Worm (Caenorhabditis elegans) whole organism, young adult: ENCODE data around the gene clec-180.
A peak's percentile ranks its signal among the peaks of the same experiment; 100 is the strongest.

Experiments used
- D2030.7 ChIP-seq: fragments of 200-800 bp; sonication (Bioruptor generic); IDR thresholded peaks from 2 replicates; pipeline ENCODE4 v1.3.6; 2022; ENCODE audit warnings: missing genetic modification reagents, missing genetic modification characterization, missing compliant biosample characterization
- F10E7.11 ChIP-seq: sonication (generic microtip); optimal IDR thresholded peaks from 2 replicates; lab custom pipeline; 2017; ENCODE audit warnings: mild to moderate bottlenecking, missing genetic modification characterization, moderate library complexity, missing compliant biosample characterization
- F22D6.2 ChIP-seq: sonication (generic microtip); optimal IDR thresholded peaks from 2 replicates; lab custom pipeline; 2016; ENCODE audit warnings: mild to moderate bottlenecking, missing genetic modification characterization, missing compliant biosample characterization
- F23B12.7 ChIP-seq: sonication (generic microtip); optimal IDR thresholded peaks from 2 replicates; lab custom pipeline; 2017; ENCODE audit warnings: missing genetic modification characterization, mild to moderate bottlenecking, missing compliant biosample characterization, antibody characterized with exemption, moderate library complexity; ENCODE audit not compliant: insufficient read depth
- F37B4.10 ChIP-seq: fragments of 200-800 bp; sonication (Bioruptor generic); IDR thresholded peaks from 2 replicates; pipeline ENCODE4 v1.3.6; 2022; ENCODE audit warnings: missing genetic modification characterization, missing compliant biosample characterization
- F52B5.7 ChIP-seq: sonication (generic microtip); optimal IDR thresholded peaks from 2 replicates; lab custom pipeline; 2016; ENCODE audit warnings: mild to moderate bottlenecking, missing genetic modification characterization, missing compliant biosample characterization
- F57A8.1 ChIP-seq: fragments of 200-800 bp; sonication (Bioruptor generic); optimal IDR thresholded peaks from 2 replicates; lab custom pipeline; 2018; ENCODE audit warnings: mild to moderate bottlenecking, missing genetic modification characterization, moderate library complexity, missing compliant biosample characterization
- F57C9.4 ChIP-seq: sonication (generic microtip); optimal IDR thresholded peaks from 2 replicates; lab custom pipeline; 2017; ENCODE audit warnings: mild to moderate bottlenecking, missing genetic modification characterization, missing compliant biosample characterization
- T07F8.4 ChIP-seq: sonication (generic microtip); optimal IDR thresholded peaks from 2 replicates; lab custom pipeline; 2016; ENCODE audit warnings: mild to moderate bottlenecking, missing genetic modification characterization, moderate library complexity, missing compliant biosample characterization
- T26A5.8 ChIP-seq: sonication (generic microtip); optimal IDR thresholded peaks from 2 replicates; lab custom pipeline; 2016; ENCODE audit warnings: missing genetic modification characterization, missing compliant biosample characterization
- Y53F4B.3 ChIP-seq: fragments of 200-800 bp; sonication (Bioruptor generic); IDR thresholded peaks from 2 replicates; pipeline ENCODE4 v1.3.6; 2022; ENCODE audit warnings: missing genetic modification reagents, missing genetic modification characterization, missing compliant biosample characterization
- Y79H2A.3 ChIP-seq: fragments of 200-800 bp; sonication (Bioruptor generic); conservative IDR thresholded peaks from 2 replicates; pipeline ENCODE4 v1.3.6; 2022; ENCODE audit warnings: missing genetic modification reagents, missing genetic modification characterization, missing compliant biosample characterization
- ama-1 ChIP-seq, 3 experiments: fragments of 150-350 bp in 1 of 3; sonication (generic microtip) in 2 of 3; optimal IDR thresholded peaks; 2 replicates each; lab custom pipeline; 2014 to 2018; ENCODE audit warnings: missing biosample characterization in 2 of 3, missing genetic modification characterization in 2 of 3, missing genetic modification reagents in 2 of 3
- aptf-2 ChIP-seq: fragments of 200-800 bp; sonication (Bioruptor generic); conservative IDR thresholded peaks from 2 replicates; pipeline ENCODE4 v1.3.6; 2022; ENCODE audit warnings: missing genetic modification reagents, missing genetic modification characterization, missing compliant biosample characterization
- aptf-3 ChIP-seq: fragments of 200-800 bp; sonication (Bioruptor generic); IDR thresholded peaks from 2 replicates; pipeline ENCODE4 v1.3.6; 2022; ENCODE audit warnings: missing genetic modification characterization, missing compliant biosample characterization
- atf-7 ChIP-seq: sonication (generic microtip); optimal IDR thresholded peaks from 2 replicates; lab custom pipeline; 2017; ENCODE audit warnings: mild to moderate bottlenecking, missing genetic modification characterization, missing compliant biosample characterization
- attf-5 ChIP-seq: fragments of 200-800 bp; sonication (Bioruptor generic); optimal IDR thresholded peaks from 2 replicates; lab custom pipeline; 2018; ENCODE audit warnings: mild to moderate bottlenecking, missing genetic modification characterization, missing compliant biosample characterization
- bed-1 ChIP-seq: fragments of 200-800 bp; sonication (Bioruptor generic); IDR thresholded peaks from 2 replicates; pipeline ENCODE4 v1.3.6; 2022; ENCODE audit warnings: missing genetic modification reagents, missing genetic modification characterization, missing compliant biosample characterization
- ccch-3 ChIP-seq: fragments of 200-800 bp; sonication (Bioruptor generic); optimal IDR thresholded peaks from 2 replicates; lab custom pipeline; 2018; ENCODE audit warnings: mild to moderate bottlenecking, missing genetic modification characterization, missing compliant biosample characterization
- ceh-58 ChIP-seq: fragments of 200-800 bp; sonication (Bioruptor generic); IDR thresholded peaks from 2 replicates; pipeline ENCODE4 v1.3.6; 2022; ENCODE audit warnings: missing genetic modification characterization, missing compliant biosample characterization
- ceh-79 ChIP-seq: sonication (generic microtip); optimal IDR thresholded peaks from 2 replicates; lab custom pipeline; 2017; ENCODE audit warnings: mild to moderate bottlenecking, missing genetic modification characterization, missing compliant biosample characterization
- egl-18 ChIP-seq: fragments of 200-800 bp; sonication (Bioruptor generic); IDR thresholded peaks from 2 replicates; pipeline ENCODE4 v1.3.6; 2022; ENCODE audit warnings: missing genetic modification reagents, missing genetic modification characterization, missing compliant biosample characterization
- gei-17 ChIP-seq: fragments of 200-800 bp; sonication (Bioruptor generic); optimal IDR thresholded peaks from 2 replicates; lab custom pipeline; 2018; ENCODE audit warnings: mild to moderate bottlenecking, missing genetic modification characterization, missing compliant biosample characterization
- him-1 ChIP-seq: sonication (generic microtip); optimal IDR thresholded peaks from 2 replicates; lab custom pipeline; 2016; ENCODE audit warnings: missing genotype, missing genetic modification reagents, missing genetic modification characterization, missing compliant biosample characterization
- hlh-12 ChIP-seq: sonication (generic microtip); optimal IDR thresholded peaks from 2 replicates; lab custom pipeline; 2016; ENCODE audit warnings: missing genetic modification characterization, missing compliant biosample characterization
- hlh-26 ChIP-seq: fragments of 200-800 bp; sonication (Bioruptor generic); conservative IDR thresholded peaks from 2 replicates; pipeline ENCODE4 v1.3.6; 2022; ENCODE audit warnings: missing genetic modification reagents, missing genetic modification characterization, missing compliant biosample characterization
- hmg-1.2 ChIP-seq: fragments of 200-800 bp; sonication (Bioruptor generic); IDR thresholded peaks from 2 replicates; pipeline ENCODE4 v1.3.6; 2022; ENCODE audit warnings: missing genetic modification reagents, missing genetic modification characterization, missing compliant biosample characterization
- hsf-1 ChIP-seq: fragments of 200-800 bp; sonication (Bioruptor generic); IDR thresholded peaks from 2 replicates; pipeline ENCODE4 v1.3.6; 2022; ENCODE audit warnings: missing genetic modification reagents, missing genetic modification characterization, missing compliant biosample characterization
- lin-35 ChIP-seq, 3 experiments: fragments of 150-350 bp in 2 of 3; sonication (generic microtip) in 1 of 3; optimal IDR thresholded peaks; 2 replicates each; lab custom pipeline; 2014 to 2018; ENCODE audit warnings: missing biosample characterization in 3 of 3, missing genetic modification characterization in 3 of 3, missing genetic modification reagents in 3 of 3
- lin-40 ChIP-seq: sonication (generic microtip); optimal IDR thresholded peaks from 2 replicates; lab custom pipeline; 2016; ENCODE audit warnings: missing genetic modification characterization, mild to moderate bottlenecking, missing compliant biosample characterization, missing genotype, missing genetic modification reagents
- lir-1 ChIP-seq: fragments of 200-800 bp; sonication (Bioruptor generic); conservative IDR thresholded peaks from 2 replicates; pipeline ENCODE4 v1.3.6; 2022; ENCODE audit warnings: missing genetic modification reagents, missing genetic modification characterization, missing compliant biosample characterization
- lsl-1 ChIP-seq: fragments of 200-800 bp; sonication (Bioruptor generic); optimal IDR thresholded peaks from 2 replicates; lab custom pipeline; 2018; ENCODE audit warnings: mild to moderate bottlenecking, missing genetic modification characterization, moderate library complexity, missing compliant biosample characterization
- lsy-27 ChIP-seq: sonication (generic microtip); optimal IDR thresholded peaks from 2 replicates; lab custom pipeline; 2017; ENCODE audit warnings: missing genetic modification characterization, mild to moderate bottlenecking, missing compliant biosample characterization, antibody characterized with exemption, missing genotype, borderline replicate concordance; ENCODE audit not compliant: insufficient read depth
- madf-10 ChIP-seq: sonication (generic microtip); optimal IDR thresholded peaks from 2 replicates; lab custom pipeline; 2016; ENCODE audit warnings: mild to moderate bottlenecking, missing genetic modification characterization, missing compliant biosample characterization
- nfya-1 ChIP-seq: sonication (generic microtip); optimal IDR thresholded peaks from 2 replicates; lab custom pipeline; 2017; ENCODE audit warnings: antibody characterized with exemption, missing compliant biosample characterization, missing genetic modification characterization, borderline replicate concordance; ENCODE audit not compliant: insufficient read depth
- nhr-27 ChIP-seq: fragments of 200-800 bp; sonication (Bioruptor generic); optimal IDR thresholded peaks from 2 replicates; lab custom pipeline; 2018; ENCODE audit warnings: mild to moderate bottlenecking, missing genetic modification characterization, moderate library complexity, missing compliant biosample characterization
- nhr-90 ChIP-seq: sonication (generic microtip); optimal IDR thresholded peaks from 2 replicates; lab custom pipeline; 2016; ENCODE audit warnings: missing genotype, mild to moderate bottlenecking, missing genetic modification characterization, missing compliant biosample characterization
- pha-4 ChIP-seq: fragments of 150-350 bp; sonication (generic microtip); optimal IDR thresholded peaks from 2 replicates; lab custom pipeline; 2014; ENCODE audit warnings: missing biosample characterization, missing genetic modification reagents, missing genetic modification characterization
- rec-8 ChIP-seq, 2 experiments: sonication (generic microtip); optimal IDR thresholded peaks; 2 replicates each; lab custom pipeline; 2016; ENCODE audit warnings: mild to moderate bottlenecking in 2 of 2, missing genetic modification characterization in 2 of 2, missing genetic modification reagents in 2 of 2, missing genotype in 2 of 2, missing biosample characterization in 1 of 2, missing compliant biosample characterization in 1 of 2, moderate library complexity in 1 of 2
- repo-1 ChIP-seq: sonication (generic microtip); optimal IDR thresholded peaks from 2 replicates; lab custom pipeline; 2017; ENCODE audit warnings: mild to moderate bottlenecking, missing genetic modification characterization, missing compliant biosample characterization
- rpc-1 ChIP-seq, 2 experiments: fragments of 150-350 bp in 1 of 2; sonication (generic microtip) in 1 of 2; optimal IDR thresholded peaks; 2 replicates each; lab custom pipeline; 2014 to 2018; ENCODE audit warnings: missing biosample characterization in 1 of 2, missing genetic modification characterization in 1 of 2, missing genetic modification reagents in 1 of 2, missing genotype in 1 of 2
- sea-2 ChIP-seq: fragments of 200-800 bp; sonication (Bioruptor generic); IDR thresholded peaks from 2 replicates; pipeline ENCODE4 v1.3.6; 2022; ENCODE audit warnings: missing genetic modification characterization, missing compliant biosample characterization
- snpc-3.4 ChIP-seq: sonication (generic microtip); optimal IDR thresholded peaks from 2 replicates; lab custom pipeline; 2017; ENCODE audit warnings: missing genetic modification characterization, mild to moderate bottlenecking, missing compliant biosample characterization, antibody characterized with exemption, moderate library complexity, missing genotype, missing genetic modification reagents
- somi-1 ChIP-seq: fragments of 200-800 bp; sonication (Bioruptor generic); optimal IDR thresholded peaks from 2 replicates; lab custom pipeline; 2018; ENCODE audit warnings: mild to moderate bottlenecking, missing genetic modification characterization, missing compliant biosample characterization
- tbp1 ChIP-seq: fragments of 200-800 bp; sonication (Bioruptor generic); optimal IDR thresholded peaks from 2 replicates; lab custom pipeline; 2018; ENCODE audit warnings: mild to moderate bottlenecking, missing genetic modification characterization, missing compliant biosample characterization
- ztf-22 ChIP-seq: fragments of 200-800 bp; sonication (Bioruptor generic); optimal IDR thresholded peaks from 2 replicates; lab custom pipeline; 2018; ENCODE audit warnings: mild to moderate bottlenecking, missing genetic modification characterization, moderate library complexity, missing compliant biosample characterization
- ztf-26 ChIP-seq: sonication (generic microtip); optimal IDR thresholded peaks from 2 replicates; lab custom pipeline; 2017; ENCODE audit warnings: missing genetic modification characterization, missing compliant biosample characterization

Gene clec-180

ce11 chrIV:7547843-7548578 is 20.7 kb upstream of the clec-180 start, which contains the start of the genes cdd-2 and oef-1 (continued):
- TF ChIP-seq lin-35 (GFP tag; optimal IDR thresholded peaks at IDR 0.05; lab: Kevin White, UChicago) (no peak), tbp1 (GFP tag; lab: Kevin White, UChicago) (peak; percentile 53), repo-1 (tag; lab: Kevin White, UChicago) (no peak), ztf-22 (GFP tag; lab: Kevin White, UChicago) (no peak), nfya-1 (tag; lab: Kevin White, UChicago) (no peak), hlh-26 (no peak), F23B12.7 (tag; lab: Kevin White, UChicago) (no peak), hlh-12 (tag; lab: Kevin White, UChicago) (no peak), ccch-3 (no peak), lin-40 (tag; lab: Kevin White, UChicago) (no peak), Y53F4B.3 (GFP tag; lab: Robert Waterston, UW) (no peak), lsl-1 (peak; percentile 96), F57C9.4 (no peak), gei-17 (GFP tag; lab: Kevin White, UChicago) (no peak), Y79H2A.3 (GFP tag; lab: Robert Waterston, UW) (peak; percentile 94), aptf-2 (GFP tag; lab: Robert Waterston, UW) (peak; percentile 44; the same call in 1 of the 2 replicates), ama-1 (optimal IDR thresholded peaks at IDR 0.05; lab: Kevin White, UChicago) (no peak), ama-1 (GFP tag; optimal IDR thresholded peaks at IDR 0.05; lab: Kevin White, UChicago) (no peak), pha-4 (tag; lab: Kevin White, UChicago) (no peak), F22D6.2 (tag; lab: Kevin White, UChicago) (no peak), snpc-3.4 (peak; percentile 29), attf-5 (no peak), ceh-79 (tag; lab: Kevin White, UChicago) (no peak), somi-1 (GFP tag; lab: Kevin White, UChicago) (no peak), D2030.7 (peak; percentile 96), him-1 (tag; lab: Kevin White, UChicago) (peak; percentile 31), ztf-26 (tag; lab: Kevin White, UChicago) (no peak), F52B5.7 (no peak), hmg-1.2 (GFP tag; lab: Robert Waterston, UW) (peak; percentile 81), aptf-3 (no peak; the same call in 1 of the 2 replicates), egl-18 (GFP tag; lab: Robert Waterston, UW) (no peak), lir-1 (GFP tag; lab: Robert Waterston, UW) (peak; percentile 87), rpc-1 (optimal IDR thresholded peaks at IDR 0.05; lab: Kevin White, UChicago) (no peak), rpc-1 (tag; optimal IDR thresholded peaks at IDR 0.05; lab: Kevin White, UChicago) (no peak), hsf-1 (GFP tag; lab: Robert Waterston, UW) (peak; percentile 87), T26A5.8 (tag; lab: Kevin White, UChicago) (no peak), nhr-90 (tag; lab: Kevin White, UChicago) (no peak), rec-8 (tag; optimal IDR thresholded peaks at IDR 0.05; lab: Kevin White, UChicago) (no peak), ceh-58 (no peak), madf-10 (no peak), bed-1 (no peak), atf-7 (tag; lab: Kevin White, UChicago) (no peak), lsy-27 (tag; lab: Kevin White, UChicago) (no peak), F10E7.11 (tag; lab: Kevin White, UChicago) (no peak), F37B4.10 (GFP tag; lab: Robert Waterston, UW) (no peak), T07F8.4 (tag; lab: Kevin White, UChicago) (no peak), F57A8.1 (GFP tag; lab: Kevin White, UChicago) (no peak), nhr-27 (tag; lab: Kevin White, UChicago) (no peak), sea-2 (GFP tag; lab: Robert Waterston, UW) (no peak)
